Worm (Caenorhabditis elegans) whole organism, L2 larva: ENCODE data around the gene E02H9.3.

Experiments
- C34F6.9 ChIP-seq: fragments of 150-350 bp; optimal IDR thresholded peaks from 2 replicates; lab custom pipeline; 2014; ENCODE audit warnings: missing biosample characterization, missing genetic modification characterization
- F13H6.1 ChIP-seq: sonication (generic microtip); optimal IDR thresholded peaks from 2 replicates; lab custom pipeline; 2016; ENCODE audit warnings: missing genetic modification characterization, missing compliant biosample characterization
- Y55F3AM.14 ChIP-seq: fragments of 200-800 bp; sonication (Bioruptor generic); optimal IDR thresholded peaks from 2 replicates; lab custom pipeline; 2018; ENCODE audit warnings: mild to moderate bottlenecking, missing genetic modification characterization, missing compliant biosample characterization
- ZK546.5 ChIP-seq: sonication (generic microtip); optimal IDR thresholded peaks from 2 replicates; lab custom pipeline; 2017; ENCODE audit warnings: missing biosample characterization, missing genetic modification characterization
- alr-1 ChIP-seq: fragments of 150-350 bp; optimal IDR thresholded peaks from 2 replicates; lab custom pipeline; 2014; ENCODE audit warnings: missing biosample characterization, missing genetic modification characterization
- aly-2 ChIP-seq: fragments of 150-350 bp; optimal IDR thresholded peaks from 2 replicates; lab custom pipeline; 2014; ENCODE audit warnings: missing biosample characterization, missing genetic modification characterization
- blmp-1 ChIP-seq: sonication (generic microtip); optimal IDR thresholded peaks from 2 replicates; lab custom pipeline; 2017; ENCODE audit warnings: missing genetic modification characterization, mild to moderate bottlenecking, missing compliant biosample characterization, antibody characterized with exemption, moderate library complexity; ENCODE audit not compliant: insufficient read depth
- dmd-4 ChIP-seq: sonication (generic microtip); optimal IDR thresholded peaks from 2 replicates; lab custom pipeline; 2017; ENCODE audit warnings: missing biosample characterization, missing genetic modification characterization
- egl-27 ChIP-seq: sonication (generic microtip); optimal IDR thresholded peaks from 3 replicates; lab custom pipeline; 2017; ENCODE audit warnings: missing biosample characterization, missing genetic modification reagents, missing genetic modification characterization
- elt-1 ChIP-seq: fragments of 150-350 bp; optimal IDR thresholded peaks from 2 replicates; lab custom pipeline; 2014; ENCODE audit warnings: missing biosample characterization, missing genetic modification characterization
- fos-1 ChIP-seq: fragments of 150-350 bp; optimal IDR thresholded peaks from 2 replicates; lab custom pipeline; 2014; ENCODE audit warnings: missing biosample characterization, missing genetic modification characterization
- gmeb-1 ChIP-seq: fragments of 150-350 bp; optimal IDR thresholded peaks from 2 replicates; lab custom pipeline; 2014; ENCODE audit warnings: missing biosample characterization, missing genetic modification characterization
- lin-11 ChIP-seq: fragments of 150-350 bp; sonication (generic microtip); optimal IDR thresholded peaks from 2 replicates; lab custom pipeline; 2014; ENCODE audit warnings: missing biosample characterization, missing genetic modification characterization, inconsistent platforms, mixed read lengths
- lsy-2 ChIP-seq, 2 experiments: fragments of 150-350 bp in 1 of 2; sonication (generic microtip) in 1 of 2; optimal IDR thresholded peaks; 2 replicates each; lab custom pipeline; 2014 to 2017; ENCODE audit warnings: missing biosample characterization in 2 of 2, missing genetic modification characterization in 2 of 2
- mab-5 ChIP-seq: fragments of 150-350 bp; optimal IDR thresholded peaks from 2 replicates; lab custom pipeline; 2014; ENCODE audit warnings: missing biosample characterization, missing genetic modification characterization
- mbf-1 ChIP-seq: sonication (generic microtip); optimal IDR thresholded peaks from 2 replicates; lab custom pipeline; 2017; ENCODE audit warnings: missing biosample characterization, missing genetic modification characterization
- mdl-1 ChIP-seq, 2 experiments: fragments of 150-350 bp in 1 of 2; sonication (generic microtip) in 1 of 2; optimal IDR thresholded peaks; 2 replicates each; lab custom pipeline; 2017; ENCODE audit warnings: missing biosample characterization in 2 of 2, missing genetic modification characterization in 2 of 2
- nhr-21 ChIP-seq: fragments of 150-350 bp; optimal IDR thresholded peaks from 2 replicates; lab custom pipeline; 2014; ENCODE audit warnings: missing biosample characterization, missing genetic modification characterization
- nhr-23 ChIP-seq: fragments of 150-350 bp; optimal IDR thresholded peaks from 2 replicates; lab custom pipeline; 2014; ENCODE audit warnings: missing biosample characterization, missing genetic modification reagents, missing genetic modification characterization
- nhr-237 ChIP-seq: fragments of 150-350 bp; optimal IDR thresholded peaks from 2 replicates; lab custom pipeline; 2014; ENCODE audit warnings: missing biosample characterization, missing genetic modification characterization
- nhr-25 ChIP-seq: fragments of 150-350 bp; sonication (generic microtip); optimal IDR thresholded peaks from 3 replicates; lab custom pipeline; 2014; ENCODE audit warnings: missing biosample characterization, missing genetic modification characterization
- nhr-6 ChIP-seq: fragments of 150-350 bp; optimal IDR thresholded peaks from 2 replicates; lab custom pipeline; 2014; ENCODE audit warnings: missing biosample characterization, missing genetic modification characterization
- nhr-77 ChIP-seq: fragments of 150-350 bp; optimal IDR thresholded peaks from 2 replicates; lab custom pipeline; 2014; ENCODE audit warnings: missing biosample characterization, missing genetic modification characterization
- peb-1 ChIP-seq: fragments of 150-350 bp; optimal IDR thresholded peaks from 2 replicates; lab custom pipeline; 2014; ENCODE audit warnings: missing biosample characterization, missing genetic modification characterization
- skn-1 ChIP-seq: sonication (generic microtip); optimal IDR thresholded peaks from 2 replicates; lab custom pipeline; 2017; ENCODE audit warnings: missing biosample characterization, missing genetic modification characterization
- sma-3 ChIP-seq: sonication (generic microtip); optimal IDR thresholded peaks from 2 replicates; lab custom pipeline; 2016; ENCODE audit warnings: missing genetic modification reagents, missing genetic modification characterization, missing compliant biosample characterization
- snpc-4 ChIP-seq: fragments of 150-350 bp; optimal IDR thresholded peaks from 2 replicates; lab custom pipeline; 2014; ENCODE audit warnings: missing biosample characterization, missing genetic modification characterization
- unc-39 ChIP-seq: fragments of 150-350 bp; optimal IDR thresholded peaks from 2 replicates; lab custom pipeline; 2014; ENCODE audit warnings: missing biosample characterization, missing genetic modification characterization
- ztf-1 ChIP-seq: fragments of 200-800 bp; sonication (Bioruptor generic); conservative IDR thresholded peaks from 2 replicates; pipeline ENCODE4 v1.3.6; 2022; ENCODE audit warnings: missing genetic modification characterization, missing compliant biosample characterization
- ztf-11 ChIP-seq: sonication (generic microtip); optimal IDR thresholded peaks from 2 replicates; lab custom pipeline; 2017; ENCODE audit warnings: missing biosample characterization, missing genetic modification characterization
- ztf-4 ChIP-seq: fragments of 150-350 bp; optimal IDR thresholded peaks from 2 replicates; lab custom pipeline; 2014; ENCODE audit warnings: missing biosample characterization, missing genetic modification characterization

E02H9.3 gene

ce11 chrIII:2506463-2506862 lies 47.6 kb downstream of the E02H9.3 start:
- TF ChIP-seq nhr-77 (tag; lab: Kevin White, UChicago): no peak
- TF ChIP-seq snpc-4 (tag; lab: Kevin White, UChicago): no peak
- no peak for TF ChIP-seq nhr-21 (tag; lab: Kevin White, UChicago)
- TF ChIP-seq lin-11 (tag; lab: Kevin White, UChicago): no peak
- TF ChIP-seq gmeb-1 (tag; lab: Kevin White, UChicago): no peak
- no peak for TF ChIP-seq unc-39 (tag; lab: Kevin White, UChicago)
- TF ChIP-seq blmp-1: no peak
- no peak for TF ChIP-seq nhr-6 (tag; lab: Kevin White, UChicago)
- no peak for TF ChIP-seq nhr-237 (tag; lab: Kevin White, UChicago)
- TF ChIP-seq egl-27 (tag; lab: Kevin White, UChicago): no peak

- TF ChIP-seq lsy-2 (tag; optimal IDR thresholded peaks at IDR 0.05; lab: Kevin White, UChicago): no peak
- TF ChIP-seq dmd-4 (tag; lab: Kevin White, UChicago): no peak
- no peak for TF ChIP-seq nhr-6 (tag; lab: Kevin White, UChicago)
- no peak for TF ChIP-seq unc-39 (tag; lab: Kevin White, UChicago)
- TF ChIP-seq sma-3 (GFP tag; lab: Kevin White, UChicago): no peak
- no peak for TF ChIP-seq egl-27 (tag; lab: Kevin White, UChicago)
- TF ChIP-seq Y55F3AM.14 (GFP tag; lab: Kevin White, UChicago): no peak
- no peak for TF ChIP-seq mdl-1 (tag; optimal IDR thresholded peaks at IDR 0.05; lab: Kevin White, UChicago)
- TF ChIP-seq fos-1 (tag; lab: Kevin White, UChicago): peak; percentile 87
- TF ChIP-seq ztf-11 (tag; lab: Kevin White, UChicago): no peak
- TF ChIP-seq mbf-1 (tag; lab: Kevin White, UChicago): no peak
- peak; percentile 20 for TF ChIP-seq skn-1 (tag; lab: Kevin White, UChicago)
- no peak for TF ChIP-seq nhr-25
- no peak for TF ChIP-seq C34F6.9 (tag; lab: Kevin White, UChicago)
- TF ChIP-seq aly-2 (tag; lab: Kevin White, UChicago): no peak
- TF ChIP-seq ztf-4: no peak
- TF ChIP-seq lin-11 (tag; lab: Kevin White, UChicago): no peak
- no peak for TF ChIP-seq nhr-23 (tag; lab: Kevin White, UChicago)
- no peak for TF ChIP-seq mab-5 (tag; lab: Kevin White, UChicago)
- no peak for TF ChIP-seq ztf-1
- peak; percentile 4 for TF ChIP-seq gmeb-1 (tag; lab: Kevin White, UChicago)
These were observed 49.1 kb downstream of the E02H9.3 start, which contains the start of gene Y54F10AM.8 for ce11 chrIII:2507938-2508337. Y54F10AM.8 (minus strand) TSS chrIII:2507972.

- TF ChIP-seq nhr-6 (tag; lab: Kevin White, UChicago) (no peak), elt-1 (no peak), alr-1 (tag; lab: Kevin White, UChicago) (no peak), mdl-1 (tag; optimal IDR thresholded peaks at IDR 0.05; lab: Kevin White, UChicago) (no peak), gmeb-1 (tag; lab: Kevin White, UChicago) (no peak), dmd-4 (tag; lab: Kevin White, UChicago) (no peak), ztf-4 (no peak), peb-1 (tag; lab: Kevin White, UChicago) (no peak), ZK546.5 (no peak), fos-1 (tag; lab: Kevin White, UChicago) (no peak), F13H6.1 (tag; lab: Kevin White, UChicago) (no peak), skn-1 (tag; lab: Kevin White, UChicago) (no peak)
These were observed 49.7 kb downstream of the E02H9.3 start, which contains the start of gene Y54F10AM.6 for ce11 chrIII:2508518-2508917. Y54F10AM.6 (plus strand) TSS chrIII:2508818.
